Fruit fly (Drosophila melanogaster) whole organism, embryonic: ENCODE results near the gene ana1.

Experiments used
- Aef1 ChIP-seq: fragments of 200-800 bp; sonication (Bioruptor generic); IDR thresholded peaks from 3 replicates; pipeline ENCODE4 v1.3.6; 2022; ENCODE audit warnings: missing biosample characterization, missing genetic modification characterization
- Bdp1 ChIP-seq: fragments of 200-800 bp; sonication (Bioruptor generic); optimal IDR thresholded peaks from 3 replicates; lab custom pipeline; 2016; ENCODE audit warnings: missing biosample characterization, missing genetic modification characterization
- Bgb ChIP-seq: fragments of 200-800 bp; sonication (Bioruptor generic); IDR thresholded peaks from 2 replicates; pipeline ENCODE4 v1.3.6; 2022; ENCODE audit warnings: missing biosample characterization, missing genetic modification characterization; ENCODE audit not compliant: partially characterized antibody
- CG10431 ChIP-seq: fragments of 200-800 bp; sonication (Bioruptor generic); optimal IDR thresholded peaks from 3 replicates; lab custom pipeline; 2018; ENCODE audit warnings: missing biosample characterization, mild to moderate bottlenecking, missing genetic modification characterization
- CG13424 ChIP-seq: fragments of 200-800 bp; sonication (Bioruptor generic); optimal IDR thresholded peaks from 2 replicates; lab custom pipeline; 2019; ENCODE audit warnings: missing biosample characterization, mild to moderate bottlenecking, missing genetic modification characterization, moderate library complexity
- CG13775 ChIP-seq: fragments of 200-800 bp; sonication (Bioruptor generic); optimal IDR thresholded peaks from 3 replicates; lab custom pipeline; 2017; ENCODE audit warnings: missing biosample characterization, mild to moderate bottlenecking, missing genetic modification characterization
- CG14050 ChIP-seq: fragments of 200-800 bp; sonication (Bioruptor generic); IDR thresholded peaks from 3 replicates; pipeline ENCODE4 v1.3.6; 2022; ENCODE audit warnings: missing biosample characterization, missing genetic modification characterization
- CG14667 ChIP-seq: fragments of 200-800 bp; sonication (Bioruptor generic); IDR thresholded peaks from 2 replicates; pipeline ENCODE4 v1.3.6; 2022; ENCODE audit warnings: missing biosample characterization, missing genetic modification characterization
- CG14965 ChIP-seq: fragments of 200-800 bp; sonication (Bioruptor generic); optimal IDR thresholded peaks from 2 replicates; lab custom pipeline; 2016; ENCODE audit warnings: missing biosample characterization, missing genetic modification characterization, borderline replicate concordance
- CG2712 ChIP-seq: fragments of 200-800 bp; optimal IDR thresholded peaks from 3 replicates; lab custom pipeline; 2019; ENCODE audit warnings: missing biosample characterization, mild to moderate bottlenecking, missing genetic modification characterization, moderate library complexity
- CG3065 ChIP-seq: fragments of 200-800 bp; sonication (Bioruptor generic); optimal IDR thresholded peaks from 2 replicates; lab custom pipeline; 2016; ENCODE audit warnings: missing biosample characterization, missing genetic modification characterization
- CG31388 ChIP-seq: fragments of 200-800 bp; sonication (Bioruptor generic); optimal IDR thresholded peaks from 2 replicates; lab custom pipeline; 2016; ENCODE audit warnings: missing biosample characterization, missing genetic modification characterization
- CG3838 ChIP-seq: fragments of 200-800 bp; sonication (Bioruptor generic); optimal IDR thresholded peaks from 3 replicates; lab custom pipeline; 2016; ENCODE audit warnings: missing biosample characterization, missing genetic modification characterization
- CG6654 ChIP-seq: fragments of 200-800 bp; sonication (Bioruptor generic); optimal IDR thresholded peaks from 2 replicates; lab custom pipeline; 2017; ENCODE audit warnings: missing biosample characterization, mild to moderate bottlenecking, missing genetic modification characterization
- CG7556 ChIP-seq: fragments of 200-800 bp; sonication (Bioruptor generic); optimal IDR thresholded peaks from 2 replicates; lab custom pipeline; 2017; ENCODE audit warnings: missing biosample characterization, mild to moderate bottlenecking, missing genetic modification characterization
- CG7928 ChIP-seq: fragments of 200-800 bp; sonication (Bioruptor generic); optimal IDR thresholded peaks from 2 replicates; lab custom pipeline; 2017; ENCODE audit warnings: missing biosample characterization, mild to moderate bottlenecking, missing genetic modification characterization
- D19B ChIP-seq: fragments of 200-800 bp; sonication (Bioruptor generic); optimal IDR thresholded peaks from 2 replicates; lab custom pipeline; 2017; ENCODE audit warnings: missing biosample characterization, mild to moderate bottlenecking, missing genetic modification characterization
- ERR ChIP-seq: fragments of 200-800 bp; sonication (Bioruptor generic); optimal IDR thresholded peaks from 2 replicates; lab custom pipeline; 2016; ENCODE audit warnings: missing biosample characterization, missing genetic modification characterization
- Fer2 ChIP-seq: fragments of 200-800 bp; sonication (Bioruptor generic); optimal IDR thresholded peaks from 2 replicates; lab custom pipeline; 2018; ENCODE audit warnings: missing biosample characterization, mild to moderate bottlenecking, missing genetic modification characterization, moderate library complexity
- Gsc ChIP-seq: fragments of 200-800 bp; sonication (Bioruptor generic); IDR thresholded peaks from 2 replicates; pipeline ENCODE4 v1.3.6; 2022; ENCODE audit warnings: missing biosample characterization, missing genetic modification characterization
- Jarid2 ChIP-seq: fragments of 200-800 bp; sonication (Bioruptor generic); optimal IDR thresholded peaks from 3 replicates; lab custom pipeline; 2017; ENCODE audit warnings: mild to moderate bottlenecking, missing biosample characterization, missing genetic modification reagents, missing genetic modification characterization
- MESR4 ChIP-seq: fragments of 200-800 bp; sonication (Bioruptor generic); optimal IDR thresholded peaks from 2 replicates; lab custom pipeline; 2018; ENCODE audit warnings: missing biosample characterization, mild to moderate bottlenecking, missing genetic modification characterization, moderate library complexity
- MTF-1 ChIP-seq: fragments of 200-800 bp; sonication (Bioruptor generic); optimal IDR thresholded peaks from 2 replicates; lab custom pipeline; 2018; ENCODE audit warnings: missing biosample characterization, mild to moderate bottlenecking, missing genetic modification characterization, borderline replicate concordance
- Neu2 ChIP-seq: fragments of 200-800 bp; sonication (Bioruptor generic); optimal IDR thresholded peaks from 3 replicates; lab custom pipeline; 2016; ENCODE audit warnings: missing biosample characterization, missing genetic modification characterization, borderline replicate concordance
- Oaz ChIP-seq: fragments of 200-800 bp; sonication (Bioruptor generic); IDR thresholded peaks from 2 replicates; pipeline ENCODE4 v1.3.6; 2022; ENCODE audit warnings: missing biosample characterization, missing genetic modification characterization
- Oli ChIP-seq: fragments of 200-800 bp; sonication (Bioruptor generic); optimal IDR thresholded peaks from 2 replicates; lab custom pipeline; 2018; ENCODE audit warnings: missing biosample characterization, mild to moderate bottlenecking, missing genetic modification characterization, moderate library complexity
- Opbp ChIP-seq: fragments of 200-800 bp; sonication (Bioruptor generic); IDR thresholded peaks from 3 replicates; pipeline ENCODE4 v1.3.6; 2022; ENCODE audit warnings: missing biosample characterization, missing genetic modification characterization; ENCODE audit not compliant: partially characterized antibody
- Scr ChIP-seq: fragments of 200-800 bp; sonication (Bioruptor generic); IDR thresholded peaks from 2 replicates; pipeline ENCODE4 v1.3.6; 2022; ENCODE audit warnings: missing biosample characterization, missing genetic modification characterization; ENCODE audit not compliant: partially characterized antibody
- Sin3A ChIP-seq: fragments of >200 bp; optimal IDR thresholded peaks from 2 replicates; lab custom pipeline; 2018
- Six4 ChIP-seq: fragments of 200-800 bp; sonication (Bioruptor generic); optimal IDR thresholded peaks from 2 replicates; lab custom pipeline; 2016; ENCODE audit warnings: missing biosample characterization, missing genetic modification characterization
- Vsx1 ChIP-seq: fragments of 200-800 bp; sonication (Bioruptor generic); optimal IDR thresholded peaks from 2 replicates; lab custom pipeline; 2017; ENCODE audit warnings: missing biosample characterization, mild to moderate bottlenecking, missing genetic modification characterization, missing genetic modification reagents
- corto ChIP-seq: fragments of 200-800 bp; sonication (Bioruptor generic); optimal IDR thresholded peaks from 2 replicates; lab custom pipeline; 2016; ENCODE audit warnings: missing biosample characterization, mild to moderate bottlenecking, missing genetic modification characterization, moderate library complexity
- danr ChIP-seq: fragments of 200-800 bp; sonication (Bioruptor generic); IDR thresholded peaks from 2 replicates; pipeline ENCODE4 v1.3.6; 2022; ENCODE audit warnings: missing biosample characterization, missing genetic modification characterization
- dati ChIP-seq: fragments of 200-800 bp; sonication (Bioruptor generic); IDR thresholded peaks from 2 replicates; pipeline ENCODE4 v1.3.6; 2022; ENCODE audit warnings: missing biosample characterization, missing genetic modification characterization
- dpn ChIP-seq, 2 experiments: fragments of 200-800 bp; sonication (Bioruptor generic); optimal IDR thresholded peaks; 3 replicates each; lab custom pipeline; 2016; ENCODE audit warnings: missing biosample characterization in 2 of 2, missing genetic modification characterization in 2 of 2
- dysf ChIP-seq: fragments of 200-800 bp; sonication (Bioruptor generic); IDR thresholded peaks from 3 replicates; pipeline ENCODE4 v1.3.6; 2022; ENCODE audit warnings: missing biosample characterization, missing genetic modification characterization
- en ChIP-seq: fragments of 200-800 bp; sonication (Bioruptor generic); optimal IDR thresholded peaks from 2 replicates; lab custom pipeline; 2016; ENCODE audit warnings: missing biosample characterization, missing genetic modification characterization
- esg ChIP-seq: fragments of 200-800 bp; sonication (Bioruptor generic); conservative IDR thresholded peaks from 2 replicates; pipeline ENCODE4 v1.3.6; 2022; ENCODE audit warnings: missing biosample characterization, missing genetic modification characterization
- ewg ChIP-seq: fragments of 200-800 bp; sonication (Bioruptor generic); optimal IDR thresholded peaks from 3 replicates; lab custom pipeline; 2017; ENCODE audit warnings: mild to moderate bottlenecking, missing biosample characterization, missing genetic modification reagents, missing genetic modification characterization
- gsb ChIP-seq: fragments of 200-800 bp; sonication (Bioruptor generic); IDR thresholded peaks from 2 replicates; pipeline ENCODE4 v1.3.6; 2022; ENCODE audit warnings: missing biosample characterization, missing genetic modification characterization
- jigr1 ChIP-seq: fragments of 200-800 bp; sonication (Bioruptor generic); IDR thresholded peaks from 3 replicates; pipeline ENCODE4 v1.3.6; 2022; ENCODE audit warnings: missing biosample characterization, missing genetic modification characterization
- jumu ChIP-seq: fragments of 200-800 bp; sonication (Bioruptor generic); optimal IDR thresholded peaks from 3 replicates; lab custom pipeline; 2016; ENCODE audit warnings: missing biosample characterization, missing genetic modification characterization
- kah ChIP-seq: fragments of 200-800 bp; sonication (Bioruptor generic); optimal IDR thresholded peaks from 2 replicates; lab custom pipeline; 2018; ENCODE audit warnings: missing biosample characterization, mild to moderate bottlenecking, missing genetic modification characterization
- ken ChIP-seq: fragments of 200-800 bp; sonication (Bioruptor generic); IDR thresholded peaks from 3 replicates; pipeline ENCODE4 v1.3.6; 2022; ENCODE audit warnings: missing biosample characterization, missing genetic modification characterization
- klu ChIP-seq: fragments of 200-800 bp; sonication (Bioruptor generic); IDR thresholded peaks from 2 replicates; pipeline ENCODE4 v1.3.6; 2022; ENCODE audit warnings: missing biosample characterization, missing genetic modification characterization
- maf-S ChIP-seq: fragments of 200-800 bp; sonication (Bioruptor generic); optimal IDR thresholded peaks from 2 replicates; lab custom pipeline; 2016; ENCODE audit warnings: missing biosample characterization, missing genetic modification characterization
- stwl ChIP-seq: fragments of 200-800 bp; sonication (Bioruptor generic); optimal IDR thresholded peaks from 3 replicates; lab custom pipeline; 2018; ENCODE audit warnings: missing biosample characterization, mild to moderate bottlenecking, missing genetic modification characterization, moderate library complexity
- tll ChIP-seq, 2 experiments: fragments of 200-800 bp in 1 of 2; fragments of >200 bp in 1 of 2; sonication (Bioruptor generic) in 1 of 2; optimal IDR thresholded peaks; 2 replicates each; lab custom pipeline; 2017 to 2019; ENCODE audit warnings: missing biosample characterization in 2 of 2, missing genetic modification characterization in 2 of 2, mild to moderate bottlenecking in 1 of 2, moderate library complexity in 1 of 2
- tna ChIP-seq: fragments of 200-800 bp; sonication (Bioruptor generic); IDR thresholded peaks from 2 replicates; pipeline ENCODE4 v1.3.6; 2022; ENCODE audit warnings: missing biosample characterization, missing genetic modification characterization; ENCODE audit not compliant: partially characterized antibody
- vnd ChIP-seq: fragments of 200-800 bp; sonication (Bioruptor generic); IDR thresholded peaks from 3 replicates; pipeline ENCODE4 v1.3.6; 2022; ENCODE audit warnings: missing biosample characterization, missing genetic modification characterization; ENCODE audit not compliant: partially characterized antibody

ana1 gene

dm6 chr3R:24585042-24585698 lies 54.8 kb downstream of the ana1 start, which contains the start of the genes CG13625 and mld (continued):
- TF ChIP-seq Jarid2 (GFP tag; lab: Kevin White, UChicago): no peak
- TF ChIP-seq Scr (GFP tag; lab: Robert Waterston, UW): no peak
- no peak for TF ChIP-seq CG10431 (GFP tag; lab: Kevin White, UChicago)
- no peak for TF ChIP-seq CG13424 (tag; lab: Kevin White, UChicago)
- no peak for TF ChIP-seq jumu (GFP tag; lab: Kevin White, UChicago)
- no peak for TF ChIP-seq Vsx1 (GFP tag; lab: Kevin White, UChicago)
- TF ChIP-seq CG14965 (GFP tag; lab: Kevin White, UChicago): no peak
- TF ChIP-seq CG31388 (GFP tag; lab: Kevin White, UChicago): no peak
- peak; percentile 24 for TF ChIP-seq ewg (GFP tag; lab: Kevin White, UChicago)
- TF ChIP-seq Sin3A (lab: Kevin White, UChicago): peak; percentile 80
- no peak for TF ChIP-seq CG3065 (GFP tag; lab: Kevin White, UChicago)
- no peak for TF ChIP-seq CG6654
- no peak for TF ChIP-seq ken
- no peak for TF ChIP-seq CG3838 (GFP tag; lab: Kevin White, UChicago)
- TF ChIP-seq gsb: no peak
- TF ChIP-seq klu (GFP tag; lab: Robert Waterston, UW): no peak
- no peak for TF ChIP-seq CG13775
- no peak for TF ChIP-seq danr (GFP tag; lab: Robert Waterston, UW)
- no peak for TF ChIP-seq CG7556 (GFP tag; lab: Kevin White, UChicago)
- TF ChIP-seq corto (GFP tag; lab: Kevin White, UChicago): no peak
- no peak for TF ChIP-seq CG14050
- TF ChIP-seq stwl (tag; lab: Kevin White, UChicago): peak; percentile 19
- TF ChIP-seq tna (GFP tag; lab: Robert Waterston, UW): no peak
- TF ChIP-seq CG7928 (GFP tag; lab: Kevin White, UChicago): no peak
- TF ChIP-seq maf-S (GFP tag; lab: Kevin White, UChicago): no peak
- no peak for TF ChIP-seq jigr1 (GFP tag; lab: Robert Waterston, UW)
- no peak for TF ChIP-seq dysf (GFP tag; lab: Robert Waterston, UW)
- TF ChIP-seq Bgb (GFP tag; lab: Robert Waterston, UW): no peak
- TF ChIP-seq Six4: no peak
- no peak for TF ChIP-seq MTF-1 (GFP tag; lab: Kevin White, UChicago)
- TF ChIP-seq dpn (GFP tag; optimal IDR thresholded peaks at IDR 0.05; lab: Kevin White, UChicago): no peak
- TF ChIP-seq kah (GFP tag; lab: Kevin White, UChicago): peak; percentile 16
- TF ChIP-seq CG14667 (GFP tag; lab: Robert Waterston, UW): no peak
- TF ChIP-seq Aef1 (GFP tag; lab: Robert Waterston, UW): no peak
- TF ChIP-seq Bdp1 (GFP tag; lab: Kevin White, UChicago): no peak
- no peak for TF ChIP-seq Oli (tag; lab: Kevin White, UChicago)
- no peak for TF ChIP-seq D19B (GFP tag; lab: Kevin White, UChicago)
- TF ChIP-seq Neu2: no peak
- peak; percentile 28 for TF ChIP-seq MESR4 (GFP tag; lab: Kevin White, UChicago)
- no peak for TF ChIP-seq esg
- no peak for TF ChIP-seq tll (GFP tag; optimal IDR thresholded peaks at IDR 0.05; lab: Kevin White, UChicago)
- no peak for TF ChIP-seq vnd
- no peak for TF ChIP-seq ERR (GFP tag; lab: Kevin White, UChicago)
- TF ChIP-seq Oaz (GFP tag; lab: Robert Waterston, UW): no peak
- no peak for TF ChIP-seq dati (GFP tag; lab: Robert Waterston, UW)
- TF ChIP-seq Fer2: no peak
- no peak for TF ChIP-seq Gsc
- no peak for TF ChIP-seq en
- TF ChIP-seq CG2712: peak; percentile 6
- no peak for TF ChIP-seq Opbp (GFP tag; lab: Robert Waterston, UW)
